Worm (Caenorhabditis elegans): ENCODE results near the gene C44H4.8.

DNA sequence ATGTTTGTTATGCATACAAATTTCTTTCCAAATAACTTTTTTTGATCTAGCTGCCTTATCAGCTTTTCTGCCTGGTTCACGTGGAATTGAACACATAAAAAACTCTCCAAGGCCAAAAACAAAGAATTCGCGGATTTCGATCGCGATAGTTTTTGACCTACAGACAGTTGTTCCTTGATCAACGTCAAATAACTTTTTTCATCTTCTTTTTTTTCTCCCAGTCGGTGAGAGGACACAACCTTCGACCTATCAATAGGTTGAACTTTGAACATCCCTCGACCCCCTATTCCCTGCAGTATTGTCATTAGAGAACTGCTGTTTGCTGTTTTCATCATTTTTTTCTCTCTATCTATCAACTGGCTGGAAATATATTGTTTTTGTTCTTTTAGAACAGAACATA is 31.1 kb upstream of the C44H4.8 start:
- TF ChIP-seq ama-1 (optimal IDR thresholded peaks at IDR 0.05), result no peak
- TF ChIP-seq fkh-10 (GFP tag; optimal IDR thresholded peaks at IDR 0.05), result no peak
- TF ChIP-seq unc-39 (tag; optimal IDR thresholded peaks at IDR 0.05), result no peak
- no peak for TF ChIP-seq nhr-77 (tag; optimal IDR thresholded peaks at IDR 0.05)
- no peak for TF ChIP-seq nhr-11 (tag; optimal IDR thresholded peaks at IDR 0.05)
- no peak for TF ChIP-seq elt-2 (tag; optimal IDR thresholded peaks at IDR 0.05)
- TF ChIP-seq zag-1 (tag; optimal IDR thresholded peaks at IDR 0.05), result no peak
- TF ChIP-seq unc-62 (GFP tag; optimal IDR thresholded peaks at IDR 0.05), result no peak
- no peak for TF ChIP-seq sea-2 (GFP tag; optimal IDR thresholded peaks at IDR 0.05)
- TF ChIP-seq nhr-25 (tag; optimal IDR thresholded peaks at IDR 0.05), result peak; percentile 1
- TF ChIP-seq jun-1 (tag; optimal IDR thresholded peaks at IDR 0.05), result no peak
- TF ChIP-seq lin-39 (tag; optimal IDR thresholded peaks at IDR 0.05), result no peak

All from whole organism, L3 larva.